Fruit fly (Drosophila melanogaster) whole organism, prepupa: ENCODE data around the gene Taf9.

Experiments
- Blimp-1 ChIP-seq: fragments of 200-800 bp; sonication (Bioruptor generic); optimal IDR thresholded peaks from 3 replicates; lab custom pipeline; 2017; ENCODE audit warnings: missing biosample characterization, missing genetic modification characterization, mild to moderate bottlenecking, moderate library complexity, missing genetic modification reagents
- CG10631 ChIP-seq: fragments of 200-800 bp; sonication (Bioruptor generic); optimal IDR thresholded peaks from 2 replicates; lab custom pipeline; 2016; ENCODE audit warnings: missing biosample characterization, missing genetic modification characterization
- CG10669 ChIP-seq: fragments of 200-800 bp; sonication (Bioruptor generic); optimal IDR thresholded peaks from 3 replicates; lab custom pipeline; 2018; ENCODE audit warnings: missing biosample characterization, mild to moderate bottlenecking, missing genetic modification characterization, moderate library complexity
- CG11294 ChIP-seq: fragments of 200-800 bp; sonication (Bioruptor generic); IDR thresholded peaks from 2 replicates; pipeline ENCODE4 v1.3.6; 2022; ENCODE audit warnings: missing biosample characterization, missing genetic modification characterization
- CG11762 ChIP-seq: fragments of 200-800 bp; sonication (Bioruptor generic); optimal IDR thresholded peaks from 3 replicates; lab custom pipeline; 2016; ENCODE audit warnings: missing biosample characterization, missing genetic modification characterization; ENCODE audit not compliant: insufficient read depth
- CG11902 ChIP-seq: fragments of 200-800 bp; sonication (Bioruptor generic); optimal IDR thresholded peaks from 3 replicates; lab custom pipeline; 2016; ENCODE audit warnings: missing biosample characterization, missing genetic modification characterization
- CG15336 ChIP-seq: fragments of 200-800 bp; sonication (Bioruptor generic); IDR thresholded peaks from 2 replicates; pipeline ENCODE4 v1.3.6; 2022; ENCODE audit warnings: missing biosample characterization, missing genetic modification characterization
- CG1621 ChIP-seq: fragments of 200-800 bp; sonication (Bioruptor generic); optimal IDR thresholded peaks from 3 replicates; lab custom pipeline; 2018; ENCODE audit warnings: missing biosample characterization, mild to moderate bottlenecking, missing genetic modification characterization
- CG16779 ChIP-seq: fragments of 200-800 bp; sonication (Bioruptor generic); optimal IDR thresholded peaks from 3 replicates; lab custom pipeline; 2017; ENCODE audit warnings: missing biosample characterization, mild to moderate bottlenecking, missing genetic modification characterization
- CG3032 ChIP-seq: fragments of 200-800 bp; optimal IDR thresholded peaks from 2 replicates; lab custom pipeline; 2019; ENCODE audit warnings: missing biosample characterization, mild to moderate bottlenecking, missing genetic modification characterization, moderate library complexity
- CG31627 ChIP-seq: fragments of 200-800 bp; sonication (Bioruptor generic); optimal IDR thresholded peaks from 3 replicates; lab custom pipeline; 2016; ENCODE audit warnings: missing biosample characterization, missing genetic modification characterization
- CG34406 ChIP-seq: fragments of 200-800 bp; sonication (Bioruptor generic); optimal IDR thresholded peaks from 3 replicates; lab custom pipeline; 2016; ENCODE audit warnings: missing biosample characterization, missing genetic modification characterization
- CG3919 ChIP-seq: fragments of 200-800 bp; sonication (Bioruptor generic); optimal IDR thresholded peaks from 3 replicates; lab custom pipeline; 2016; ENCODE audit warnings: missing biosample characterization, missing genetic modification characterization
- CG4318 ChIP-seq: fragments of 200-800 bp; sonication (Bioruptor generic); optimal IDR thresholded peaks from 3 replicates; lab custom pipeline; 2017; ENCODE audit warnings: missing biosample characterization, mild to moderate bottlenecking, missing genetic modification characterization
- CG6163 ChIP-seq: fragments of 200-800 bp; sonication (Bioruptor generic); IDR thresholded peaks from 3 replicates; pipeline ENCODE4 v1.3.6; 2022; ENCODE audit warnings: missing biosample characterization, missing genetic modification characterization
- CG6276 ChIP-seq: fragments of 200-800 bp; sonication (Bioruptor generic); optimal IDR thresholded peaks from 2 replicates; lab custom pipeline; 2017; ENCODE audit warnings: missing biosample characterization, mild to moderate bottlenecking, missing genetic modification characterization
- CG6792 ChIP-seq: fragments of 200-800 bp; sonication (Bioruptor generic); optimal IDR thresholded peaks from 3 replicates; lab custom pipeline; 2016; ENCODE audit warnings: missing biosample characterization, missing genetic modification characterization
- CG6854 ChIP-seq: fragments of 200-800 bp; sonication (Bioruptor generic); optimal IDR thresholded peaks from 2 replicates; lab custom pipeline; 2017; ENCODE audit warnings: missing biosample characterization, mild to moderate bottlenecking, missing genetic modification characterization
- CG7368 ChIP-seq: fragments of 200-800 bp; sonication (Bioruptor generic); optimal IDR thresholded peaks from 3 replicates; lab custom pipeline; 2016; ENCODE audit warnings: missing biosample characterization, missing genetic modification characterization
- CG8119 ChIP-seq: fragments of 200-800 bp; sonication (Bioruptor generic); IDR thresholded peaks from 3 replicates; pipeline ENCODE4 v1.3.6; 2022; ENCODE audit warnings: missing biosample characterization, missing genetic modification characterization
- CG8632 ChIP-seq: fragments of 200-800 bp; sonication (Bioruptor generic); optimal IDR thresholded peaks from 3 replicates; lab custom pipeline; 2016; ENCODE audit warnings: missing biosample characterization, missing genetic modification characterization
- CG9139 ChIP-seq: fragments of 200-800 bp; sonication (Bioruptor generic); optimal IDR thresholded peaks from 3 replicates; lab custom pipeline; 2017; ENCODE audit warnings: missing biosample characterization, mild to moderate bottlenecking, missing genetic modification characterization
- Eip75B ChIP-seq: fragments of 200-800 bp; sonication (Bioruptor generic); optimal IDR thresholded peaks from 3 replicates; lab custom pipeline; 2016; ENCODE audit warnings: missing biosample characterization, missing genetic modification characterization
- Eip78C ChIP-seq: fragments of 200-800 bp; sonication (Bioruptor generic); peaks from one replicate; lab custom pipeline; 2016; ENCODE audit warnings: missing biosample characterization, missing genetic modification characterization
- Eip93F ChIP-seq: fragments of 200-800 bp; sonication (Bioruptor generic); optimal IDR thresholded peaks from 2 replicates; lab custom pipeline; 2016; ENCODE audit warnings: missing biosample characterization, mild to moderate bottlenecking, missing genetic modification characterization
- Ets21C ChIP-seq: fragments of 200-800 bp; sonication (Bioruptor generic); optimal IDR thresholded peaks from 3 replicates; lab custom pipeline; 2016; ENCODE audit warnings: missing biosample characterization, missing genetic modification characterization
- Gug ChIP-seq: fragments of 200-800 bp; sonication (Bioruptor generic); IDR thresholded peaks from 2 replicates; pipeline ENCODE4 v1.3.6; 2022; ENCODE audit warnings: missing biosample characterization, missing genetic modification characterization
- Hr38 ChIP-seq: sonication (Bioruptor generic); optimal IDR thresholded peaks from 2 replicates; lab custom pipeline; 2016; ENCODE audit warnings: missing biosample characterization, missing genetic modification characterization
- Hr39 ChIP-seq: fragments of 200-800 bp; sonication (Bioruptor generic); optimal IDR thresholded peaks from 2 replicates; lab custom pipeline; 2016; ENCODE audit warnings: missing biosample characterization, missing genetic modification characterization
- Lpt ChIP-seq: fragments of 200-800 bp; sonication (Bioruptor generic); optimal IDR thresholded peaks from 3 replicates; lab custom pipeline; 2016; ENCODE audit warnings: missing biosample characterization, missing genetic modification characterization
- Met ChIP-seq: fragments of 200-800 bp; sonication (Bioruptor generic); optimal IDR thresholded peaks from 3 replicates; lab custom pipeline; 2016; ENCODE audit warnings: missing biosample characterization, missing genetic modification characterization
- OdsH ChIP-seq: fragments of 200-800 bp; sonication (Bioruptor generic); optimal IDR thresholded peaks from 3 replicates; lab custom pipeline; 2016; ENCODE audit warnings: missing biosample characterization, missing genetic modification characterization
- Smox ChIP-seq: fragments of 200-800 bp; sonication (Bioruptor generic); optimal IDR thresholded peaks from 3 replicates; lab custom pipeline; 2016; ENCODE audit warnings: missing biosample characterization, missing genetic modification characterization
- Sox102F ChIP-seq: fragments of 200-800 bp; sonication (Bioruptor generic); optimal IDR thresholded peaks from 2 replicates; lab custom pipeline; 2016; ENCODE audit warnings: missing biosample characterization, mild to moderate bottlenecking, missing genetic modification characterization
- Sox14 ChIP-seq: fragments of 200-800 bp; sonication (Bioruptor generic); optimal IDR thresholded peaks from 3 replicates; lab custom pipeline; 2016; ENCODE audit warnings: missing biosample characterization, missing genetic modification characterization
- Sox15 ChIP-seq: fragments of 200-800 bp; sonication (Bioruptor generic); optimal IDR thresholded peaks from 3 replicates; lab custom pipeline; 2016; ENCODE audit warnings: missing biosample characterization, missing genetic modification characterization
- acj6 ChIP-seq: fragments of 200-800 bp; sonication (Bioruptor generic); optimal IDR thresholded peaks from 3 replicates; lab custom pipeline; 2016; ENCODE audit warnings: missing biosample characterization, missing genetic modification characterization
- cyc ChIP-seq: fragments of 200-800 bp; sonication (Bioruptor generic); optimal IDR thresholded peaks from 3 replicates; lab custom pipeline; 2016; ENCODE audit warnings: missing biosample characterization, missing genetic modification characterization
- dac ChIP-seq: fragments of 200-800 bp; sonication (Bioruptor generic); optimal IDR thresholded peaks from 2 replicates; lab custom pipeline; 2017; ENCODE audit warnings: missing biosample characterization, mild to moderate bottlenecking, missing genetic modification characterization
- dsx ChIP-seq: fragments of 200-800 bp; optimal IDR thresholded peaks from 3 replicates; lab custom pipeline; 2019; ENCODE audit warnings: missing biosample characterization, mild to moderate bottlenecking, missing genetic modification characterization, moderate library complexity; ENCODE audit not compliant: poor library complexity, severe bottlenecking
- eg ChIP-seq: fragments of 200-800 bp; sonication (Bioruptor generic); IDR thresholded peaks from 3 replicates; pipeline ENCODE4 v1.3.6; 2022; ENCODE audit warnings: missing biosample characterization, missing genetic modification characterization
- fd59A ChIP-seq: fragments of 200-800 bp; sonication (Bioruptor generic); optimal IDR thresholded peaks from 2 replicates; lab custom pipeline; 2017; ENCODE audit warnings: missing biosample characterization, mild to moderate bottlenecking, missing genetic modification characterization, missing genetic modification reagents
- fd85E ChIP-seq: fragments of 200-800 bp; sonication (Bioruptor generic); optimal IDR thresholded peaks from 3 replicates; lab custom pipeline; 2016; ENCODE audit warnings: missing biosample characterization, missing genetic modification characterization
- fkh ChIP-seq: fragments of 200-800 bp; sonication (Bioruptor generic); optimal IDR thresholded peaks from 3 replicates; lab custom pipeline; 2017; ENCODE audit warnings: missing biosample characterization, mild to moderate bottlenecking, missing genetic modification characterization, moderate library complexity
- lz ChIP-seq: fragments of 200-800 bp; sonication (Bioruptor generic); optimal IDR thresholded peaks from 3 replicates; lab custom pipeline; 2016; ENCODE audit warnings: missing biosample characterization, missing genetic modification characterization
- net ChIP-seq: fragments of 200-800 bp; sonication (Bioruptor generic); optimal IDR thresholded peaks from 3 replicates; lab custom pipeline; 2016; ENCODE audit warnings: missing biosample characterization, missing genetic modification characterization
- pdm3 ChIP-seq: fragments of 200-800 bp; sonication (Bioruptor generic); optimal IDR thresholded peaks from 3 replicates; lab custom pipeline; 2016; ENCODE audit warnings: missing biosample characterization, missing genetic modification characterization
- salr ChIP-seq, 2 experiments: fragments of 200-800 bp; sonication (Bioruptor generic); optimal IDR thresholded peaks; 3 replicates each; lab custom pipeline; 2016 to 2018; ENCODE audit warnings: missing biosample characterization in 2 of 2, missing genetic modification characterization in 2 of 2, mild to moderate bottlenecking in 1 of 2
- spab ChIP-seq: fragments of 200-800 bp; sonication (Bioruptor generic); optimal IDR thresholded peaks from 2 replicates; lab custom pipeline; 2017; ENCODE audit warnings: missing biosample characterization, mild to moderate bottlenecking, missing genetic modification characterization, missing genetic modification reagents
- ss ChIP-seq, 2 experiments: fragments of 200-800 bp; sonication (Bioruptor generic); optimal IDR thresholded peaks; 2 replicates in 1 of 2; 3 replicates in 1 of 2; lab custom pipeline; 2017 to 2018; ENCODE audit warnings: mild to moderate bottlenecking in 2 of 2, missing biosample characterization in 2 of 2, missing genetic modification characterization in 2 of 2, moderate library complexity in 1 of 2
- svp ChIP-seq: fragments of 200-800 bp; sonication (Bioruptor generic); peaks from one replicate; lab custom pipeline; 2016; ENCODE audit warnings: missing biosample characterization, missing genetic modification characterization
- topi ChIP-seq: fragments of 200-800 bp; sonication (Bioruptor generic); optimal IDR thresholded peaks from 3 replicates; lab custom pipeline; 2016; ENCODE audit warnings: missing biosample characterization, missing genetic modification characterization
- vri ChIP-seq: fragments of 200-800 bp; sonication (Bioruptor generic); optimal IDR thresholded peaks from 3 replicates; lab custom pipeline; 2016; ENCODE audit warnings: missing biosample characterization, mild to moderate bottlenecking, missing genetic modification characterization

Gene Taf9

DNA sequence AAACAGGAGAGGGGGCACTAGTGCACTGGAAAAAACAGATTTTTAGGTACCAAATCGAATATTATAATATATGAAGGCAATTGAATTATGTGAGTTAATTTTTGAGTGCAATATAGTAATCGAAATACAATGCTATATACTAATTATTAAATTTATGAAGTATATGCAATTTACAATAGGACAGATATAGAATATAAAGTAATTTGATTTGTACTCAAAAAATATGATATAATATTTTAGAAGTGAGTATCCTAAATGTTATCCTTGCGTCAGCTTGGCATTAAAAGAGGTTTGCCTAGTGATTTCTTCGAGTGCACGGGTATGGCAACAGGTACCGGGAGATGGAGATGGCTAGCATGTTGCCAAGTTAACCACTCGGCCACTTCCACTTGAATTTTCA, 35.0 kb upstream of the Taf9 start:
- TF ChIP-seq CG34406: peak; percentile 23
- TF ChIP-seq Sox15 (GFP tag; lab: Kevin White, UChicago): peak; percentile 8
- no peak for TF ChIP-seq CG11294 (GFP tag; lab: Robert Waterston, UW)
- peak; percentile 14 for TF ChIP-seq lz
- no peak for TF ChIP-seq fd85E (GFP tag; lab: Kevin White, UChicago)
- peak; percentile 53 for TF ChIP-seq CG3919 (GFP tag; lab: Kevin White, UChicago)
- no peak for TF ChIP-seq CG7368 (GFP tag; lab: Kevin White, UChicago)
- TF ChIP-seq salr (GFP tag; optimal IDR thresholded peaks at IDR 0.05; lab: Kevin White, UChicago): peak in 1 of 2 experiments; percentile 21
- TF ChIP-seq vri (GFP tag; lab: Kevin White, UChicago): peak; percentile 20
- TF ChIP-seq svp: peak; percentile 71
- TF ChIP-seq Hr39 (GFP tag; lab: Kevin White, UChicago): no peak
- TF ChIP-seq CG10631: peak; percentile 45
- TF ChIP-seq Blimp-1 (GFP tag; lab: Kevin White, UChicago): no peak
- TF ChIP-seq CG6792 (GFP tag; lab: Kevin White, UChicago): peak; percentile 9
- TF ChIP-seq CG15336: no peak
- peak; percentile 53 for TF ChIP-seq CG10669
- no peak for TF ChIP-seq CG6163
- peak; percentile 7 for TF ChIP-seq Sox102F (GFP tag; lab: Kevin White, UChicago)
- TF ChIP-seq pdm3 (GFP tag; lab: Kevin White, UChicago): peak; percentile 2
- TF ChIP-seq fd59A: peak; percentile 44
- no peak for TF ChIP-seq Gug
- TF ChIP-seq Ets21C (GFP tag; lab: Kevin White, UChicago): no peak
- no peak for TF ChIP-seq Hr38 (GFP tag; lab: Kevin White, UChicago)
- peak in 1 of 2 experiments; percentile 66 for TF ChIP-seq ss (GFP tag; optimal IDR thresholded peaks at IDR 0.05; lab: Kevin White, UChicago)
- TF ChIP-seq Smox: peak; percentile 34
- peak; percentile 40 for TF ChIP-seq CG8632 (GFP tag; lab: Kevin White, UChicago)
- no peak for TF ChIP-seq Sox14
- peak; percentile 65 for TF ChIP-seq CG3032
- TF ChIP-seq dsx (GFP tag; lab: Kevin White, UChicago): peak; percentile 47
- TF ChIP-seq dac: no peak
- TF ChIP-seq Met: peak; percentile 36
- TF ChIP-seq CG1621: no peak
- TF ChIP-seq Eip93F (GFP tag; lab: Kevin White, UChicago): no peak
- TF ChIP-seq CG16779 (tag; lab: Kevin White, UChicago): no peak
- peak; percentile 33 for TF ChIP-seq topi (GFP tag; lab: Kevin White, UChicago)
- peak; percentile 23 for TF ChIP-seq CG9139 (GFP tag; lab: Kevin White, UChicago)
- TF ChIP-seq acj6 (GFP tag; lab: Kevin White, UChicago): peak; percentile 50
- TF ChIP-seq CG6276 (GFP tag; lab: Kevin White, UChicago): no peak
- TF ChIP-seq spab (GFP tag; lab: Kevin White, UChicago): peak; percentile 35
- no peak for TF ChIP-seq CG6854 (GFP tag; lab: Kevin White, UChicago)
- TF ChIP-seq CG4318 (GFP tag; lab: Kevin White, UChicago): peak; percentile 2
- TF ChIP-seq net: peak; percentile 12
- no peak for TF ChIP-seq CG11762 (GFP tag; lab: Kevin White, UChicago)
- peak; percentile 18 for TF ChIP-seq cyc (GFP tag; lab: Kevin White, UChicago)
- no peak for TF ChIP-seq CG11902
- TF ChIP-seq Eip78C (GFP tag; lab: Kevin White, UChicago): peak; percentile 77
- TF ChIP-seq CG8119 (GFP tag; lab: Robert Waterston, UW): 0 out of 3 replicates have a peak, but pooled peaks have one; percentile 27
- no peak for TF ChIP-seq fkh (GFP tag; lab: Kevin White, UChicago)
- no peak for TF ChIP-seq CG31627
- peak; percentile 7 for TF ChIP-seq Eip75B (GFP tag; lab: Kevin White, UChicago)
- TF ChIP-seq OdsH (GFP tag; lab: Kevin White, UChicago): peak; percentile 80
- no peak for TF ChIP-seq Lpt (GFP tag; lab: Kevin White, UChicago)
- no peak for TF ChIP-seq eg (GFP tag; lab: Robert Waterston, UW)
